Worm (Caenorhabditis elegans) whole organism, L4 larva: ENCODE results near the gene zhit-2.

ENCODE experiments used
- R02D3.7 ChIP-seq: fragments of 150-350 bp; sonication (generic microtip); optimal IDR thresholded peaks from 3 replicates; lab custom pipeline; 2014; ENCODE audit warnings: missing biosample characterization, missing genetic modification characterization
- T26A8.4 ChIP-seq: fragments of 200-800 bp; sonication (Bioruptor generic); IDR thresholded peaks from 2 replicates; pipeline ENCODE4 v1.3.6; 2022; ENCODE audit warnings: missing genetic modification characterization, missing compliant biosample characterization
- Y5F2A.4 ChIP-seq: fragments of 200-800 bp; sonication (Bioruptor generic); optimal IDR thresholded peaks from 2 replicates; lab custom pipeline; 2018; ENCODE audit warnings: mild to moderate bottlenecking, missing genetic modification characterization, missing compliant biosample characterization
- Y75B8A.6 ChIP-seq: fragments of 200-800 bp; sonication (Bioruptor generic); IDR thresholded peaks from 2 replicates; pipeline ENCODE4 v1.3.6; 2022; ENCODE audit warnings: missing genetic modification reagents, missing genetic modification characterization, missing compliant biosample characterization
- aha-1 ChIP-seq: fragments of 150-350 bp; peaks from one replicate; lab custom pipeline; 2014; ENCODE audit warnings: missing biosample characterization, missing genetic modification characterization
- aly-2 ChIP-seq: sonication (generic microtip); optimal IDR thresholded peaks from 2 replicates; lab custom pipeline; 2018; ENCODE audit warnings: missing biosample characterization, missing genetic modification characterization
- ama-1 ChIP-seq: fragments of 150-350 bp; optimal IDR thresholded peaks from 2 replicates; lab custom pipeline; 2014; ENCODE audit warnings: inconsistent platforms, mixed read lengths
- arid-1 ChIP-seq: fragments of 200-800 bp; sonication (Bioruptor generic); conservative IDR thresholded peaks from 2 replicates; pipeline ENCODE4 v1.3.6; 2022; ENCODE audit warnings: missing genetic modification reagents, missing genetic modification characterization, missing compliant biosample characterization
- ces-1 ChIP-seq: fragments of 150-350 bp; sonication (generic microtip); optimal IDR thresholded peaks from 4 replicates; lab custom pipeline; 2014; ENCODE audit warnings: missing biosample characterization, missing genetic modification reagents, missing genetic modification characterization
- cey-2 ChIP-seq: sonication (generic microtip); optimal IDR thresholded peaks from 3 replicates; lab custom pipeline; 2017; ENCODE audit warnings: missing genetic modification characterization, mild to moderate bottlenecking, missing compliant biosample characterization, antibody characterized with exemption, borderline replicate concordance; ENCODE audit not compliant: insufficient read depth
- daf-16 ChIP-seq, 3 experiments: sonication (generic microtip); optimal IDR thresholded peaks; 2 replicates each; lab custom pipeline; 2016 to 2017; ENCODE audit warnings: missing genetic modification characterization in 3 of 3, missing genetic modification reagents in 3 of 3, mild to moderate bottlenecking in 2 of 3, missing compliant biosample characterization in 2 of 3, missing biosample characterization in 1 of 3, moderate library complexity in 1 of 3
- daf-19 ChIP-seq: fragments of 200-800 bp; sonication (Bioruptor generic); conservative IDR thresholded peaks from 2 replicates; pipeline ENCODE4 v1.3.6; 2022; ENCODE audit warnings: missing genetic modification characterization, missing compliant biosample characterization
- daf-8 ChIP-seq: fragments of 200-800 bp; sonication (Bioruptor generic); IDR thresholded peaks from 2 replicates; pipeline ENCODE4 v1.3.6; 2022; ENCODE audit warnings: missing genetic modification characterization, missing compliant biosample characterization
- dmd-6 ChIP-seq: fragments of 200-800 bp; sonication (Bioruptor generic); IDR thresholded peaks from 2 replicates; pipeline ENCODE4 v1.3.6; 2022; ENCODE audit warnings: missing genetic modification reagents, missing genetic modification characterization, missing compliant biosample characterization
- dpl-1 ChIP-seq: fragments of 150-350 bp; optimal IDR thresholded peaks from 2 replicates; lab custom pipeline; 2014; ENCODE audit warnings: missing biosample characterization, missing genetic modification reagents, missing genetic modification characterization
- egl-27 ChIP-seq: sonication (generic microtip); optimal IDR thresholded peaks from 3 replicates; lab custom pipeline; 2017; ENCODE audit warnings: missing biosample characterization, missing genetic modification reagents, missing genetic modification characterization
- egl-43 ChIP-seq: fragments of 200-800 bp; sonication (Bioruptor generic); IDR thresholded peaks from 2 replicates; pipeline ENCODE4 v1.3.6; 2022; ENCODE audit warnings: missing genetic modification reagents, missing genetic modification characterization, missing compliant biosample characterization
- fos-1 ChIP-seq: fragments of 150-350 bp; optimal IDR thresholded peaks from 2 replicates; lab custom pipeline; 2014; ENCODE audit warnings: missing biosample characterization, missing genetic modification characterization
- gei-8 ChIP-seq: fragments of 200-800 bp; sonication (Bioruptor generic); optimal IDR thresholded peaks from 2 replicates; lab custom pipeline; 2018; ENCODE audit warnings: mild to moderate bottlenecking, missing genetic modification characterization, missing compliant biosample characterization
- hif-1 ChIP-seq, 2 experiments: sonication (generic microtip); optimal IDR thresholded peaks; 2 replicates each; lab custom pipeline; 2016 to 2017; ENCODE audit warnings: missing compliant biosample characterization in 2 of 2, missing genetic modification characterization in 2 of 2, missing genetic modification reagents in 2 of 2, missing genotype in 2 of 2, mild to moderate bottlenecking in 1 of 2
- hlh-11 ChIP-seq: fragments of 200-800 bp; sonication (Bioruptor generic); optimal IDR thresholded peaks from 2 replicates; lab custom pipeline; 2018; ENCODE audit warnings: mild to moderate bottlenecking, missing genetic modification characterization, missing compliant biosample characterization
- hmg-1.1 ChIP-seq: fragments of 200-800 bp; sonication (Bioruptor generic); IDR thresholded peaks from 2 replicates; pipeline ENCODE4 v1.3.6; 2022; ENCODE audit warnings: missing genetic modification reagents, missing genetic modification characterization, missing compliant biosample characterization
- jun-1 ChIP-seq: fragments of 150-350 bp; optimal IDR thresholded peaks from 2 replicates; lab custom pipeline; 2014; ENCODE audit warnings: missing biosample characterization, missing genetic modification reagents, missing genetic modification characterization
- lin-1 ChIP-seq: fragments of 200-800 bp; sonication (Bioruptor generic); IDR thresholded peaks from 2 replicates; pipeline ENCODE4 v1.3.6; 2022; ENCODE audit warnings: missing genetic modification reagents, missing genetic modification characterization, missing compliant biosample characterization
- lin-13 ChIP-seq: fragments of 150-350 bp; optimal IDR thresholded peaks from 2 replicates; lab custom pipeline; 2014; ENCODE audit warnings: missing biosample characterization, missing genetic modification reagents, missing genetic modification characterization
- lsy-2 ChIP-seq, 2 experiments: fragments of 150-350 bp in 1 of 2; sonication (generic microtip) in 1 of 2; optimal IDR thresholded peaks; 2 replicates each; lab custom pipeline; 2014 to 2017; ENCODE audit warnings: missing biosample characterization in 2 of 2, missing genetic modification characterization in 2 of 2
- mep-1 ChIP-seq: fragments of 150-350 bp; sonication (generic microtip); optimal IDR thresholded peaks from 3 replicates; lab custom pipeline; 2014; ENCODE audit warnings: missing biosample characterization, missing genetic modification characterization
- mes-2 ChIP-seq: sonication (generic microtip); optimal IDR thresholded peaks from 2 replicates; lab custom pipeline; 2016; ENCODE audit warnings: missing genotype, mild to moderate bottlenecking, missing genetic modification characterization, missing compliant biosample characterization; ENCODE audit not compliant: poor library complexity, severe bottlenecking
- mxl-2 ChIP-seq: fragments of 200-800 bp; sonication (Bioruptor generic); conservative IDR thresholded peaks from 2 replicates; pipeline ENCODE4 v1.3.6; 2022; ENCODE audit warnings: missing genetic modification reagents, missing genetic modification characterization, missing compliant biosample characterization
- nhr-237 ChIP-seq: sonication (generic microtip); optimal IDR thresholded peaks from 2 replicates; lab custom pipeline; 2017; ENCODE audit warnings: missing biosample characterization, missing genetic modification characterization
- nhr-28 ChIP-seq: fragments of 150-350 bp; optimal IDR thresholded peaks from 2 replicates; lab custom pipeline; 2014; ENCODE audit warnings: missing biosample characterization, missing genetic modification characterization
- pha-4 ChIP-seq, 2 experiments: fragments of 150-350 bp in 1 of 2; fragments of 200-800 bp in 1 of 2; sonication (Bioruptor generic) in 1 of 2; IDR thresholded peaks in 1 of 2; optimal IDR thresholded peaks in 1 of 2; 2 replicates each; pipeline versions ENCODE4 v1.3.6 to Lab custom; 2014 to 2022; ENCODE audit warnings: missing genetic modification characterization in 2 of 2, missing genetic modification reagents in 2 of 2, missing biosample characterization in 1 of 2, missing compliant biosample characterization in 1 of 2
- php-3 ChIP-seq: fragments of 200-800 bp; sonication (Bioruptor generic); IDR thresholded peaks from 2 replicates; pipeline ENCODE4 v1.3.6; 2022; ENCODE audit warnings: missing genetic modification reagents, missing genetic modification characterization, missing compliant biosample characterization
- rbr-2 ChIP-seq: sonication (generic microtip); optimal IDR thresholded peaks from 2 replicates; lab custom pipeline; 2016; ENCODE audit warnings: missing genotype, missing genetic modification characterization, missing compliant biosample characterization
- saeg-2 ChIP-seq: fragments of 200-800 bp; sonication (Bioruptor generic); IDR thresholded peaks from 2 replicates; pipeline ENCODE4 v1.3.6; 2022; ENCODE audit warnings: missing genetic modification reagents, missing genetic modification characterization, missing compliant biosample characterization
- tag-97 ChIP-seq: fragments of 200-800 bp; sonication (Bioruptor generic); IDR thresholded peaks from 2 replicates; pipeline ENCODE4 v1.3.6; 2022; ENCODE audit warnings: missing genetic modification characterization, missing compliant biosample characterization
- unc-130 ChIP-seq: sonication (generic microtip); optimal IDR thresholded peaks from 2 replicates; lab custom pipeline; 2016; ENCODE audit warnings: missing genetic modification reagents, missing genetic modification characterization, missing compliant biosample characterization
- unc-62 ChIP-seq, 3 experiments: fragments of 150-350 bp in 1 of 3; sonication (generic microtip); optimal IDR thresholded peaks in 2 of 3; peaks in 1 of 3; 1 replicate in 1 of 3; 2 replicates in 2 of 3; lab custom pipeline; 2014 to 2017; ENCODE audit warnings: missing biosample characterization in 3 of 3, missing genetic modification characterization in 3 of 3, missing genetic modification reagents in 3 of 3, missing genotype in 1 of 3
- zip-11 ChIP-seq: fragments of 200-800 bp; sonication (Bioruptor generic); IDR thresholded peaks from 2 replicates; pipeline ENCODE4 v1.3.6; 2022; ENCODE audit warnings: missing genetic modification characterization, missing compliant biosample characterization
- zip-2 ChIP-seq: fragments of 150-350 bp; optimal IDR thresholded peaks from 2 replicates; lab custom pipeline; 2014; ENCODE audit warnings: missing biosample characterization, missing genetic modification characterization
- ztf-7 ChIP-seq: fragments of 150-350 bp; optimal IDR thresholded peaks from 2 replicates; lab custom pipeline; 2014; ENCODE audit warnings: missing biosample characterization, missing genetic modification characterization

Gene zhit-2

ce11 chrIII:4244285-4244684, at the start of gene zhit-2:
TSS of gene zhit-2 (minus strand) at chrIII:4244385.
- no peak for TF ChIP-seq lsy-2 (tag; optimal IDR thresholded peaks at IDR 0.05; lab: Kevin White, UChicago)
- no peak for TF ChIP-seq zip-2 (tag; lab: Kevin White, UChicago)
- TF ChIP-seq zip-11 (GFP tag; lab: Robert Waterston, UW) = no peak
- TF ChIP-seq nhr-237 = no peak
- no peak for TF ChIP-seq arid-1 (GFP tag; lab: Robert Waterston, UW)
- TF ChIP-seq rbr-2 (tag; lab: Kevin White, UChicago) = no peak
- no peak for TF ChIP-seq dpl-1 (GFP tag; lab: Kevin White, UChicago)
- no peak for TF ChIP-seq ama-1 (lab: Kevin White, UChicago)

ce11 chrIII:4293108-4293507, 48.9 kb upstream of the zhit-2 start, which contains the start of gene R10E4.6:
TSS of gene R10E4.6 (plus strand) at chrIII:4293408.
- TF ChIP-seq fos-1 (tag; lab: Kevin White, UChicago) = no peak
- no peak for TF ChIP-seq hif-1 (tag; optimal IDR thresholded peaks at IDR 0.05; lab: Kevin White, UChicago)
- no peak for TF ChIP-seq jun-1 (tag; lab: Kevin White, UChicago)
- TF ChIP-seq hlh-11 = no peak

- TF ChIP-seq Y75B8A.6 (GFP tag; lab: Robert Waterston, UW) (no peak), nhr-28 (tag; lab: Kevin White, UChicago) (no peak), hmg-1.1 (GFP tag; lab: Robert Waterston, UW) (no peak), daf-16 (GFP tag; optimal IDR thresholded peaks at IDR 0.05; lab: Kevin White, UChicago) (no peak), daf-16 (tag; optimal IDR thresholded peaks at IDR 0.05; lab: Kevin White, UChicago) (peak; percentile 19), daf-19 (no peak), ztf-7 (tag; lab: Kevin White, UChicago) (no peak), mep-1 (no peak), mxl-2 (GFP tag; lab: Robert Waterston, UW) (no peak), php-3 (GFP tag; lab: Robert Waterston, UW) (no peak), mes-2 (tag; lab: Kevin White, UChicago) (peak; percentile 62), zip-11 (GFP tag; lab: Robert Waterston, UW) (no peak), unc-130 (peak; percentile 28), dpl-1 (GFP tag; lab: Kevin White, UChicago) (peak; percentile 86), T26A8.4 (no peak), lin-13 (GFP tag; lab: Kevin White, UChicago) (no peak), dmd-6 (no peak), egl-27 (tag; lab: Kevin White, UChicago) (no peak), egl-43 (GFP tag; lab: Robert Waterston, UW) (no peak), lin-1 (GFP tag; lab: Robert Waterston, UW) (no peak), lsy-2 (tag; optimal IDR thresholded peaks at IDR 0.05; lab: Kevin White, UChicago) (peak in 1 of 2 experiments; percentile 56), aha-1 (tag; lab: Kevin White, UChicago) (no peak)
Measured at ce11 chrIII:4291216-4291691, 47.1 kb upstream of the zhit-2 start, which contains the start of gene mcm-5. TSS of gene mcm-5 (minus strand) at chrIII:4291266.

DNA sequence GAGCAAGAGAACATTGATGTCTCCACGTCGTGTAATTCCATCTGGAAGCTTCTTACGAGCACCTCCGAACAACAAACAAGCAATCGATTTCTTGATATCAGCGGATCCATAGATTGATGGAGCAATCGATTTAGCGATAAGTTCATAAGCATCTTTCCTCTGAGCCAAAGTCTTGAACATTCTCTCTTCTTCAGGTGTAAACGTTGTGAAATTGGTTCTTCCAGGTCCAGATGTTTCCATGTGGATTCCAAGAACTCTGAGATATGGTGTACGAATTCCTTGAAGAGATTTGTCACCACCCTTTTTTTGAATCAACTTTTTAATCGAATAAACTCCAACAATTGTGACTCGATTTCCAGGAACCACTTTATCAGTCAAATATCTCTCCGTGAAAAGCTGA, 45.8 kb upstream of the zhit-2 start:
- TF ChIP-seq unc-62 (GFP tag; optimal IDR thresholded peaks at IDR 0.05 in 1 of 2; lab: Kevin White, UChicago) = peak in 1 of 2 experiments; percentile 91
- TF ChIP-seq unc-62 (tag; optimal IDR thresholded peaks at IDR 0.05; lab: Kevin White, UChicago) = no peak
- TF ChIP-seq daf-8 = no peak
- TF ChIP-seq, all 104 proteins: peak for 1

DNA sequence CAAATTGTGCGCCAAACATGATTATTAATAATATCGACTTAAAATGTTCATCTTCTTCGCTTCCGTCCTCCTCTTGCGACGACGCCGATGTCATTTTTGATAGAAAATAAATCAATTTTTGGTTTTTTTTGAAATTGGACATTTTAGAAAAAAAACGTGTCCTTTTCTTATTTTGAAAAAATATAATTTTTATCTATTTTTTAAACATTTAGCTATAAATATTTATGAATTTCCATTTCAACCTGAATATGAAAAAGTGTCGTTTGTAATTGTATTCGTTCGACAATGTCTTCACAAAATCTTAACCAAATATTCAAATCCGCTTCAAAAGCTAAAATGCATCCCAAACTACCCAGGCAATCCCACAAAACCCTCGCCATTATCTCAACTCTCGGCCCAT, 43.2 kb upstream of the zhit-2 start, which contains the start of gene R10E4.3:
Gene R10E4.3, minus strand, starts transcription at position 101 of the 400 bp plus-strand sequence.
- TF ChIP-seq pha-4 (GFP tag; IDR thresholded peaks at IDR 0.05; lab: Robert Waterston, UW) = no peak
- TF ChIP-seq pha-4 (tag; optimal IDR thresholded peaks at IDR 0.05; lab: Kevin White, UChicago) = no peak
- no peak for TF ChIP-seq aly-2 (tag; lab: Kevin White, UChicago)
- no peak for TF ChIP-seq gei-8 (GFP tag; lab: Kevin White, UChicago)
- TF ChIP-seq R02D3.7 (tag; lab: Kevin White, UChicago) = no peak
- no peak for TF ChIP-seq nhr-237
- TF ChIP-seq Y5F2A.4 (GFP tag; lab: Kevin White, UChicago) = no peak
- no peak for TF ChIP-seq saeg-2 (GFP tag; lab: Robert Waterston, UW)
- TF ChIP-seq ces-1 (GFP tag; lab: Kevin White, UChicago) = no peak
- no peak for TF ChIP-seq cey-2 (tag; lab: Kevin White, UChicago)
- no peak for TF ChIP-seq tag-97 (GFP tag; lab: Robert Waterston, UW)
